Worm (Caenorhabditis elegans): Measurements from ENCODE around the gene Y32H12A.6.
A peak's percentile ranks its signal among the peaks of the same experiment; 100 is the strongest.

Gene Y32H12A.6

ce11 chrIII:5420276-5420675 is 38.3 kb upstream of the Y32H12A.6 start:
- TF ChIP-seq fkh-2 (tag; optimal IDR thresholded peaks at IDR 0.05): no peak
- TF ChIP-seq eor-1 (tag; optimal IDR thresholded peaks at IDR 0.05): no peak
- TF ChIP-seq lin-15B (tag; optimal IDR thresholded peaks at IDR 0.05): no peak
- no peak for TF ChIP-seq fkh-10 (GFP tag; optimal IDR thresholded peaks at IDR 0.05)
- no peak for TF ChIP-seq zag-1 (tag; optimal IDR thresholded peaks at IDR 0.05)
- TF ChIP-seq elt-2 (tag; optimal IDR thresholded peaks at IDR 0.05): peak; percentile 72
- TF ChIP-seq pha-4 (tag; optimal IDR thresholded peaks at IDR 0.05): peak; percentile 91
- no peak for TF ChIP-seq nfya-1 (tag; optimal IDR thresholded peaks at IDR 0.05; ENCODE audit: insufficient read depth)
- no peak for TF ChIP-seq aly-2 (tag; optimal IDR thresholded peaks at IDR 0.05)
- TF ChIP-seq lsy-12 (tag; optimal IDR thresholded peaks at IDR 0.05): no peak

- TF ChIP-seq ama-1 (optimal IDR thresholded peaks at IDR 0.05): peak; percentile 19
- TF ChIP-seq zag-1 (tag; optimal IDR thresholded peaks at IDR 0.05): no peak
These were observed 37.6 kb upstream of the Y32H12A.6 start for ce11 chrIII:5419527-5419926.

ce11 chrIII:5417921-5418320 is 35.9 kb upstream of the Y32H12A.6 start:
- TF ChIP-seq skn-1 (tag; optimal IDR thresholded peaks at IDR 0.05) (no peak), pha-4 (tag; optimal IDR thresholded peaks at IDR 0.05) (peak; percentile 43), mml-1 (tag; optimal IDR thresholded peaks at IDR 0.05) (no peak), unc-39 (tag; optimal IDR thresholded peaks at IDR 0.05) (no peak), elt-1 (tag; optimal IDR thresholded peaks at IDR 0.05) (no peak)

DNA sequence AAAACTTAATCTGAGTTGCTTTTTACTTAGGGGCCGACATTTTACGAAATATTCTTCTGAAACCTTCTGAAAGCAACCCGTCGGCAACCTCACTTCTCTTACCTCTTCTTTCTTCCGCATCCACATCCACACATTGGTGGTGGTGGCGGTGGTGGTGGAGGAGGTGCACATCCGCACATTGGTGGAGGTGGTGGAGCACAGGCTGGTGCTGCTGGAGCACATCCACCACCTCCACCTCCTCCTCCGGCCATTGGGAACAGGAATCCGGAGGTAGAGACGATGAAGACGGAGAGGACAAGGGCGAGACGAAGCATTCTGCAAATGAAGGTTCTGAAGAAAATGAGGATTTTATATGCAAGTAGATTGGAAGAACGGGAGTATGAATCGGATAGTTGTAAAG is 31.7 kb upstream of the Y32H12A.6 start, which contains the start of gene grl-22:
Gene grl-22, minus strand, starts transcription at position 332 of the 400 bp plus-strand sequence.
- TF ChIP-seq pha-4 (tag; optimal IDR thresholded peaks at IDR 0.05) (no peak), aly-2 (tag; optimal IDR thresholded peaks at IDR 0.05) (no peak), elt-1 (tag; optimal IDR thresholded peaks at IDR 0.05) (no peak), nhr-25 (tag; optimal IDR thresholded peaks at IDR 0.05) (no peak), nhr-76 (tag; optimal IDR thresholded peaks at IDR 0.05) (no peak), zag-1 (tag; optimal IDR thresholded peaks at IDR 0.05) (no peak), hmg-11 (tag; optimal IDR thresholded peaks at IDR 0.05) (no peak), mdl-1 (tag; optimal IDR thresholded peaks at IDR 0.05) (no peak), skn-1 (tag; optimal IDR thresholded peaks at IDR 0.05) (no peak), elt-3 (tag; optimal IDR thresholded peaks at IDR 0.05) (no peak), ztf-11 (tag; optimal IDR thresholded peaks at IDR 0.05) (no peak), egl-5 (tag; optimal IDR thresholded peaks at IDR 0.05) (no peak), ceh-82 (tag; optimal IDR thresholded peaks at IDR 0.05) (no peak), nfya-1 (tag; optimal IDR thresholded peaks at IDR 0.05; ENCODE audit: insufficient read depth) (no peak), nhr-237 (tag; optimal IDR thresholded peaks at IDR 0.05) (no peak), nhr-23 (tag; optimal IDR thresholded peaks at IDR 0.05) (no peak), unc-62 (GFP tag; optimal IDR thresholded peaks at IDR 0.05) (no peak), sea-2 (GFP tag; optimal IDR thresholded peaks at IDR 0.05) (no peak)

ce11 chrIII:5407588-5407987 is 25.6 kb upstream of the Y32H12A.6 start, which contains the start of gene W03A5.1:
TSS of gene W03A5.1 (plus strand) at chrIII:5407888.
- no peak for TF ChIP-seq nhr-23 (tag; optimal IDR thresholded peaks at IDR 0.05)
- no peak for TF ChIP-seq aly-2 (tag; optimal IDR thresholded peaks at IDR 0.05)
- no peak for TF ChIP-seq pqm-1 (tag; optimal IDR thresholded peaks at IDR 0.05)
- TF ChIP-seq jun-1 (tag; optimal IDR thresholded peaks at IDR 0.05): no peak
- TF ChIP-seq nhr-76 (tag; optimal IDR thresholded peaks at IDR 0.05): no peak
- no peak for TF ChIP-seq lin-39 (tag; optimal IDR thresholded peaks at IDR 0.05)
- no peak for TF ChIP-seq elt-1 (tag; optimal IDR thresholded peaks at IDR 0.05)
- TF ChIP-seq zag-1 (tag; optimal IDR thresholded peaks at IDR 0.05): no peak
- no peak for TF ChIP-seq nhr-237 (tag; optimal IDR thresholded peaks at IDR 0.05)
- no peak for TF ChIP-seq nhr-25 (tag; optimal IDR thresholded peaks at IDR 0.05)
- no peak for TF ChIP-seq snpc-4 (tag; optimal IDR thresholded peaks at IDR 0.05)
- TF ChIP-seq lsy-12 (tag; optimal IDR thresholded peaks at IDR 0.05): no peak
- TF ChIP-seq eor-1 (tag; optimal IDR thresholded peaks at IDR 0.05): no peak
- TF ChIP-seq nhr-43 (tag; optimal IDR thresholded peaks at IDR 0.05; ENCODE audit: poor library complexity, severe bottlenecking): no peak
- no peak for TF ChIP-seq R02D3.7 (tag; optimal IDR thresholded peaks at IDR 0.05)
- TF ChIP-seq unc-39 (tag; optimal IDR thresholded peaks at IDR 0.05): no peak

Data from whole organism, L3 larva.